Fruit fly (Drosophila melanogaster) whole organism, embryonic: Measurements from ENCODE around the gene Bub1.

ENCODE experiments used
- ATbp ChIP-seq: fragments of 200-800 bp; sonication (Bioruptor generic); optimal IDR thresholded peaks from 2 replicates; lab custom pipeline; 2017; ENCODE audit warnings: missing biosample characterization, mild to moderate bottlenecking, missing genetic modification characterization, missing genetic modification reagents
- BEAF-32 ChIP-seq: fragments of 200-800 bp; sonication (Bioruptor generic); optimal IDR thresholded peaks from 3 replicates; lab custom pipeline; 2017; ENCODE audit warnings: missing biosample characterization, missing genetic modification characterization, mild to moderate bottlenecking, moderate library complexity, missing genetic modification reagents
- CG10959 ChIP-seq: fragments of 200-800 bp; sonication (Bioruptor generic); IDR thresholded peaks from 2 replicates; pipeline ENCODE4 v1.3.6; 2022; ENCODE audit warnings: missing biosample characterization, missing genetic modification characterization
- CG11695 ChIP-seq: fragments of 200-800 bp; sonication (Bioruptor generic); IDR thresholded peaks from 3 replicates; pipeline ENCODE4 v1.3.6; 2022; ENCODE audit warnings: missing biosample characterization, missing genetic modification characterization
- CG11696 ChIP-seq: fragments of 200-800 bp; sonication (Bioruptor generic); IDR thresholded peaks from 2 replicates; pipeline ENCODE4 v1.3.6; 2022; ENCODE audit warnings: missing biosample characterization, missing genetic modification characterization
- CG13287 ChIP-seq: fragments of 200-800 bp; sonication (Bioruptor generic); IDR thresholded peaks from 2 replicates; pipeline ENCODE4 v1.3.6; 2022; ENCODE audit warnings: missing biosample characterization, missing genetic modification characterization; ENCODE audit not compliant: partially characterized antibody
- CG13296 ChIP-seq: fragments of 200-800 bp; sonication (Bioruptor generic); optimal IDR thresholded peaks from 3 replicates; lab custom pipeline; 2018; ENCODE audit warnings: missing biosample characterization, mild to moderate bottlenecking, missing genetic modification characterization
- CG13894 ChIP-seq: fragments of 200-800 bp; sonication (Bioruptor generic); optimal IDR thresholded peaks from 3 replicates; lab custom pipeline; 2018; ENCODE audit warnings: missing biosample characterization, mild to moderate bottlenecking, missing genetic modification characterization, moderate library complexity
- CG14441 ChIP-seq: fragments of 200-800 bp; sonication (Bioruptor generic); IDR thresholded peaks from 2 replicates; pipeline ENCODE4 v1.3.6; 2022; ENCODE audit warnings: missing biosample characterization, missing genetic modification characterization
- CG15514 ChIP-seq: fragments of 200-800 bp; sonication (Bioruptor generic); optimal IDR thresholded peaks from 3 replicates; lab custom pipeline; 2017; ENCODE audit warnings: missing biosample characterization, missing genetic modification characterization, mild to moderate bottlenecking, moderate library complexity, missing genetic modification reagents
- CG1792 ChIP-seq: fragments of 200-800 bp; sonication (Bioruptor generic); optimal IDR thresholded peaks from 2 replicates; lab custom pipeline; 2016; ENCODE audit warnings: missing biosample characterization, missing genetic modification characterization
- CG18262 ChIP-seq: fragments of 200-800 bp; optimal IDR thresholded peaks from 3 replicates; lab custom pipeline; 2019; ENCODE audit warnings: missing biosample characterization, mild to moderate bottlenecking, missing genetic modification characterization, moderate library complexity
- CG2202 ChIP-seq: fragments of 200-800 bp; sonication (Bioruptor generic); optimal IDR thresholded peaks from 2 replicates; lab custom pipeline; 2018; ENCODE audit warnings: missing biosample characterization, mild to moderate bottlenecking, missing genetic modification characterization
- CG31365 ChIP-seq: fragments of 200-800 bp; sonication (Bioruptor generic); optimal IDR thresholded peaks from 2 replicates; lab custom pipeline; 2018; ENCODE audit warnings: missing biosample characterization, mild to moderate bottlenecking, missing genetic modification characterization
- CG32532 ChIP-seq: fragments of 200-800 bp; sonication (Bioruptor generic); IDR thresholded peaks from 2 replicates; pipeline ENCODE4 v1.3.6; 2022; ENCODE audit warnings: missing biosample characterization, missing genetic modification characterization
- CG3995 ChIP-seq: fragments of 200-800 bp; sonication (Bioruptor generic); optimal IDR thresholded peaks from 3 replicates; lab custom pipeline; 2016; ENCODE audit warnings: missing biosample characterization, missing genetic modification characterization
- CG5245 ChIP-seq: fragments of 200-800 bp; sonication (Bioruptor generic); optimal IDR thresholded peaks from 3 replicates; lab custom pipeline; 2016; ENCODE audit warnings: missing biosample characterization, missing genetic modification characterization
- CG5953 ChIP-seq: fragments of 200-800 bp; sonication (Bioruptor generic); IDR thresholded peaks from 2 replicates; pipeline ENCODE4 v1.3.6; 2022; ENCODE audit warnings: missing biosample characterization, missing genetic modification characterization
- CG7271 ChIP-seq: fragments of 200-800 bp; sonication (Bioruptor generic); optimal IDR thresholded peaks from 2 replicates; lab custom pipeline; 2018; ENCODE audit warnings: missing biosample characterization, mild to moderate bottlenecking, missing genetic modification characterization, moderate library complexity
- CG7745 ChIP-seq: fragments of 200-800 bp; sonication (Bioruptor generic); optimal IDR thresholded peaks from 2 replicates; lab custom pipeline; 2018; ENCODE audit warnings: missing biosample characterization, mild to moderate bottlenecking, missing genetic modification characterization, moderate library complexity
- Deaf1 ChIP-seq: fragments of 200-800 bp; optimal IDR thresholded peaks from 3 replicates; lab custom pipeline; 2019; ENCODE audit warnings: missing biosample characterization, mild to moderate bottlenecking, missing genetic modification characterization, moderate library complexity
- Hey ChIP-seq: fragments of 200-800 bp; sonication (Bioruptor generic); optimal IDR thresholded peaks from 3 replicates; lab custom pipeline; 2018; ENCODE audit warnings: missing biosample characterization, mild to moderate bottlenecking, missing genetic modification characterization
- NfI ChIP-seq: fragments of 200-800 bp; sonication (Bioruptor generic); optimal IDR thresholded peaks from 3 replicates; lab custom pipeline; 2018; ENCODE audit warnings: missing biosample characterization, mild to moderate bottlenecking, missing genetic modification characterization, moderate library complexity
- Optix ChIP-seq: fragments of 200-800 bp; sonication (Bioruptor generic); IDR thresholded peaks from 3 replicates; pipeline ENCODE4 v1.3.6; 2022; ENCODE audit warnings: missing biosample characterization, missing genetic modification characterization
- Six4 ChIP-seq: fragments of 200-800 bp; sonication (Bioruptor generic); optimal IDR thresholded peaks from 2 replicates; lab custom pipeline; 2016; ENCODE audit warnings: missing biosample characterization, missing genetic modification characterization
- Sry-β ChIP-seq: fragments of 200-800 bp; sonication (Bioruptor generic); optimal IDR thresholded peaks from 2 replicates; lab custom pipeline; 2018; ENCODE audit warnings: missing biosample characterization, mild to moderate bottlenecking, missing genetic modification characterization, moderate library complexity
- TFAM ChIP-seq: fragments of 200-800 bp; sonication (Bioruptor generic); optimal IDR thresholded peaks from 2 replicates; lab custom pipeline; 2017; ENCODE audit warnings: missing biosample characterization, missing genetic modification characterization, inconsistent platforms
- Tbp ChIP-seq: fragments of >200 bp; optimal IDR thresholded peaks from 2 replicates; lab custom pipeline; 2018; ENCODE audit warnings: missing biosample characterization, missing genetic modification characterization
- Vsx1 ChIP-seq: fragments of 200-800 bp; sonication (Bioruptor generic); optimal IDR thresholded peaks from 2 replicates; lab custom pipeline; 2017; ENCODE audit warnings: missing biosample characterization, mild to moderate bottlenecking, missing genetic modification characterization, missing genetic modification reagents
- amos ChIP-seq: fragments of 200-800 bp; sonication (Bioruptor generic); IDR thresholded peaks from 2 replicates; pipeline ENCODE4 v1.3.6; 2022; ENCODE audit warnings: missing biosample characterization, missing genetic modification characterization; ENCODE audit not compliant: partially characterized antibody
- bsh ChIP-seq, 2 experiments: fragments of 200-800 bp; sonication (Bioruptor generic); optimal IDR thresholded peaks; 2 replicates each; lab custom pipeline; 2017 to 2018; ENCODE audit warnings: mild to moderate bottlenecking in 2 of 2, missing biosample characterization in 2 of 2, missing genetic modification characterization in 2 of 2, moderate library complexity in 1 of 2
- btn ChIP-seq: fragments of 200-800 bp; sonication (Bioruptor generic); optimal IDR thresholded peaks from 2 replicates; lab custom pipeline; 2016; ENCODE audit warnings: missing biosample characterization, missing genetic modification characterization
- chm ChIP-seq: fragments of 200-800 bp; sonication (Bioruptor generic); IDR thresholded peaks from 2 replicates; pipeline ENCODE4 v1.3.6; 2022; ENCODE audit warnings: missing biosample characterization, missing genetic modification characterization
- danr ChIP-seq: fragments of 200-800 bp; sonication (Bioruptor generic); IDR thresholded peaks from 2 replicates; pipeline ENCODE4 v1.3.6; 2022; ENCODE audit warnings: missing biosample characterization, missing genetic modification characterization
- ems ChIP-seq: fragments of 200-800 bp; sonication (Bioruptor generic); optimal IDR thresholded peaks from 3 replicates; lab custom pipeline; 2016; ENCODE audit warnings: missing biosample characterization, missing genetic modification characterization
- en ChIP-seq: fragments of 200-800 bp; sonication (Bioruptor generic); optimal IDR thresholded peaks from 2 replicates; lab custom pipeline; 2016; ENCODE audit warnings: missing biosample characterization, missing genetic modification characterization
- esg ChIP-seq: fragments of 200-800 bp; sonication (Bioruptor generic); conservative IDR thresholded peaks from 2 replicates; pipeline ENCODE4 v1.3.6; 2022; ENCODE audit warnings: missing biosample characterization, missing genetic modification characterization
- hb ChIP-seq: fragments of 200-800 bp; sonication (Bioruptor generic); IDR thresholded peaks from 3 replicates; pipeline ENCODE4 v1.3.6; 2022; ENCODE audit warnings: missing biosample characterization, missing genetic modification characterization; ENCODE audit not compliant: partially characterized antibody
- her ChIP-seq: fragments of 200-800 bp; sonication (Bioruptor generic); optimal IDR thresholded peaks from 2 replicates; lab custom pipeline; 2016; ENCODE audit warnings: missing biosample characterization, missing genetic modification characterization
- ind ChIP-seq: fragments of 200-800 bp; sonication (Bioruptor generic); optimal IDR thresholded peaks from 3 replicates; lab custom pipeline; 2016; ENCODE audit warnings: missing biosample characterization, missing genetic modification characterization
- jumu ChIP-seq: fragments of 200-800 bp; sonication (Bioruptor generic); optimal IDR thresholded peaks from 3 replicates; lab custom pipeline; 2016; ENCODE audit warnings: missing biosample characterization, missing genetic modification characterization
- nerfin-1 ChIP-seq: fragments of 200-800 bp; sonication (Bioruptor generic); optimal IDR thresholded peaks from 3 replicates; lab custom pipeline; 2019; ENCODE audit warnings: missing biosample characterization, mild to moderate bottlenecking, missing genetic modification characterization, moderate library complexity
- org-1 ChIP-seq: fragments of 200-800 bp; sonication (Bioruptor generic); optimal IDR thresholded peaks from 2 replicates; lab custom pipeline; 2017; ENCODE audit warnings: missing biosample characterization, missing genetic modification characterization
- psq ChIP-seq: fragments of 200-800 bp; sonication (Bioruptor generic); optimal IDR thresholded peaks from 2 replicates; lab custom pipeline; 2017; ENCODE audit warnings: missing biosample characterization, missing genetic modification characterization
- scrt ChIP-seq: fragments of 200-800 bp; sonication (Bioruptor generic); optimal IDR thresholded peaks from 2 replicates; lab custom pipeline; 2018; ENCODE audit warnings: missing biosample characterization, mild to moderate bottlenecking, missing genetic modification characterization, moderate library complexity
- slou ChIP-seq: fragments of 200-800 bp; sonication (Bioruptor generic); optimal IDR thresholded peaks from 3 replicates; lab custom pipeline; 2016; ENCODE audit warnings: missing biosample characterization, missing genetic modification characterization
- tap ChIP-seq: fragments of 200-800 bp; optimal IDR thresholded peaks from 3 replicates; lab custom pipeline; 2019; ENCODE audit warnings: missing biosample characterization, mild to moderate bottlenecking, missing genetic modification characterization, moderate library complexity
- tna ChIP-seq: fragments of 200-800 bp; sonication (Bioruptor generic); IDR thresholded peaks from 2 replicates; pipeline ENCODE4 v1.3.6; 2022; ENCODE audit warnings: missing biosample characterization, missing genetic modification characterization; ENCODE audit not compliant: partially characterized antibody
- unc-4 ChIP-seq: fragments of 200-800 bp; sonication (Bioruptor generic); IDR thresholded peaks from 2 replicates; pipeline ENCODE4 v1.3.6; 2022; ENCODE audit warnings: missing biosample characterization, missing genetic modification characterization; ENCODE audit not compliant: partially characterized antibody

The Bub1 gene

DNA sequence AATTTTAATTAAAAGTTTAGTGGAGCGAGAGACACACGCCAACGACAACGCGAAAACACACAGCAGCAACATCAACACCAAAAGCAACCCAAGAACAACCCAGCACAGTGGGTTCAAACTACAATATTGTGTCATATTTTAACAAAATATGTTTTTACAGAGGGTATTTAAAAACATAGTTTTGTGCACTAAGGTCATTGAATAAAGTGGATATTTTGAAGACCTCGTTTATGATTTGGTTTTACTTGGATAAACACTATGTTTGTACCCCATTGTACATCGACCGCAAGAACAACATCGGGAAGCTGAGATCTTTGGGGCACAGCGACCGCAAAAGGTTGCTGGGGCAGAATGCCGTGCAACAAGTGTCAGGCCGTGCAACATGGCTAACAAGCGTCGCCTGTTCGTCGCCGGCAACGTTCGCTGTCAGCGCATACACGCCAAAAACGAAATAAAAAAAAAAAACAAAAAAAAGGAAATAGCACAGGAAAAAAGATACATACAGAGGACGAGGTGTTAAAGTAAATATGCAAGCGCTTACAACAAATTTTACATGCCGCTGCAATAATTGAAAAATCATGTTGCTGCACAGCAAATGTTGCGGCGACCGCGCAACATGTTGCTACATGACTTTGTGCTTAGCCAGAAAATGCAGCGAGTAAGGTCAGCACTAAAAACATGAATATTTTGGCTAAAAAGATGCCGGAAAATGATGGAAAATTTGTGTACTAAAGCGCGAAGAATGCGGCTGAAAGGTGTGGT, 17.3 kb upstream of the Bub1 start (continued):
- TF ChIP-seq CG18262 (tag; lab: Kevin White, UChicago) (peak; percentile 65), en (GFP tag; lab: Kevin White, UChicago) (no peak), jumu (GFP tag; lab: Kevin White, UChicago) (peak; percentile 16), CG1792 (GFP tag; lab: Kevin White, UChicago) (no peak), her (no peak), CG7271 (tag; lab: Kevin White, UChicago) (no peak), org-1 (peak; percentile 1), CG3995 (GFP tag; lab: Kevin White, UChicago) (no peak), Sry-β (GFP tag; lab: Kevin White, UChicago) (no peak), BEAF-32 (GFP tag; lab: Kevin White, UChicago) (no peak), Hey (tag; lab: Kevin White, UChicago) (no peak), CG15514 (no peak), CG13287 (no peak), bsh (GFP tag; optimal IDR thresholded peaks at IDR 0.05; lab: Kevin White, UChicago) (peak; percentile 66 to 75), CG14441 (no peak), CG13894 (tag; lab: Kevin White, UChicago) (no peak), CG5245 (GFP tag; lab: Kevin White, UChicago) (no peak), Deaf1 (tag; lab: Kevin White, UChicago) (no peak), Optix (GFP tag; lab: Robert Waterston, UW) (no peak), ind (GFP tag; lab: Kevin White, UChicago) (peak; percentile 12), hb (GFP tag; lab: Robert Waterston, UW) (no peak), TFAM (GFP tag; lab: Kevin White, UChicago) (no peak), CG5953 (no peak), CG32532 (GFP tag; lab: Robert Waterston, UW) (peak; percentile 55; the same call in 1 of the 2 replicates), ATbp (GFP tag; lab: Kevin White, UChicago) (no peak), amos (GFP tag; lab: Robert Waterston, UW) (no peak), nerfin-1 (tag; lab: Kevin White, UChicago) (no peak), CG11695 (no peak), CG13296 (GFP tag; lab: Kevin White, UChicago) (no peak), psq (GFP tag; lab: Kevin White, UChicago) (no peak), esg (no peak), chm (GFP tag; lab: Robert Waterston, UW) (no peak), ems (GFP tag; lab: Kevin White, UChicago) (no peak), CG31365 (tag; lab: Kevin White, UChicago) (no peak), scrt (GFP tag; lab: Kevin White, UChicago) (peak; percentile 10), CG2202 (tag; lab: Kevin White, UChicago) (no peak), NfI (GFP tag; lab: Kevin White, UChicago) (peak; percentile 16), Six4 (no peak), Tbp (GFP tag; lab: Kevin White, UChicago) (no peak), slou (GFP tag; lab: Kevin White, UChicago) (no peak), tap (no peak), tna (GFP tag; lab: Robert Waterston, UW) (no peak), CG10959 (GFP tag; lab: Robert Waterston, UW) (peak; percentile 47; the same call in 1 of the 2 replicates), CG11696 (GFP tag; lab: Robert Waterston, UW) (0 out of 2 replicates have a peak, but pooled peaks have one; percentile 41), CG7745 (tag; lab: Kevin White, UChicago) (no peak), Vsx1 (GFP tag; lab: Kevin White, UChicago) (no peak), danr (no peak), unc-4 (GFP tag; lab: Robert Waterston, UW) (no peak), btn (GFP tag; lab: Kevin White, UChicago) (no peak)
